Fruit fly (Drosophila melanogaster) S2 (cell line): Measurements from ENCODE around the gene VhaM9.7-d.

Source experiments
- CG8478 ChIP-seq: fragments of >200 bp; optimal IDR thresholded peaks from 2 replicates; lab custom pipeline; 2018
- CTCF ChIP-seq, 2 experiments: fragments of >200 bp; optimal IDR thresholded peaks; 2 replicates each; lab custom pipeline; 2018

DNA sequence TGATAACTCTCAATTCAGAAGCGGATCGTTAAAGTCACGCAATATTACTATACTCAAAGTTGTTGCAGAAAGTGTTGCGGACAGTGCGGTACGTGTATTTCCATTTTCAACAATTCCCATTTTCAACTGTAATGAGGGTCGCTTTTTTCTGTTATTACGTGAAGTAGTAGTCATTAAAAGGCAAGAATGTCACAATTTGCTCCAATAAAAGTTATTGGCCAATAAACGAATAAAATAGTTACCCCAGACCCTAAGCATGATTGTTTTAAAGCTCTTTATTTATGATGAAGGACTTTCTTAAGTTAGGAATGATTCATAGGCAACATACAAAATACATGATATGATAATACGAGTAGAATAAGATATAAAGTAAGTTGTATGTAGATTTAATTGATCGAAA lies 32.3 kb downstream of the VhaM9.7-d start:
- TF ChIP-seq CG8478 (lab: Kevin White, UChicago) (no peak), CTCF (optimal IDR thresholded peaks at IDR 0.05; lab: Kevin White, UChicago) (no peak)
